Fruit fly (Drosophila melanogaster) whole organism, embryonic: Measurements from ENCODE around the gene CG42540.

Source experiments
- CG8765 ChIP-seq: fragments of 200-800 bp; sonication (Bioruptor generic); IDR thresholded peaks from 2 replicates; pipeline ENCODE4 v1.3.6; 2022; ENCODE audit warnings: missing biosample characterization, missing genetic modification characterization
- tll ChIP-seq, 2 experiments: fragments of 200-800 bp in 1 of 2; fragments of >200 bp in 1 of 2; sonication (Bioruptor generic) in 1 of 2; optimal IDR thresholded peaks; 2 replicates each; lab custom pipeline; 2017 to 2019; ENCODE audit warnings: missing biosample characterization in 2 of 2, missing genetic modification characterization in 2 of 2, mild to moderate bottlenecking in 1 of 2, moderate library complexity in 1 of 2

Gene CG42540

dm6 chr3L:4634689-4635088 lies 78.8 kb downstream of the CG42540 start, which contains the start of gene CG13716:
CG13716 (minus strand) TSS chr3L:4634789.
- peak in 1 of 2 experiments; percentile 20 for TF ChIP-seq tll (GFP tag; optimal IDR thresholded peaks at IDR 0.05; lab: Kevin White, UChicago)
- TF ChIP-seq CG8765 (GFP tag; lab: Robert Waterston, UW): no peak
